Worm (Caenorhabditis elegans): ENCODE results near the gene smap-1.

DNA sequence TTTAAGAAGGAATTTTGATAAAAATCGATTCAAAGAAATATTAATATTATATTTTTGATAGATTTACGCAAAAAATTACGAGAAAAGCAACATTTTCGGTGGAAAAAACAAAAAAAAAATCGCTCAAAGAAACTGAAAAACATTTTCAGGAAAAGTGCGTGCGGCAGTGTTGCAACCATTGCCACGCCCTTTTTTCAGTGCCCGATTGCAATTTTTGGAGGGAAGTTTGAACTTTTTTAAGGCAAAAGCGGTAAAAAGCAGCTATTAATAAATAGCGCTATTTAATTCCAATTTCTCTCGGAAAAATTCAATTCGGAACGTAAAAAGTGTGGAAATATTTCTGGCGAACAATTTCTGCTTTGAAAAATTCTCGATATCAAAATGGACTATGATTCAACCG lies 18.5 kb downstream of the smap-1 start:
- TF ChIP-seq nfya-1 (tag; optimal IDR thresholded peaks at IDR 0.05) (no peak), fkh-10 (GFP tag; optimal IDR thresholded peaks at IDR 0.05) (no peak), rnt-1 (tag; optimal IDR thresholded peaks at IDR 0.05) (no peak), pqm-1 (tag; optimal IDR thresholded peaks at IDR 0.05) (no peak)
